Fruit fly (Drosophila melanogaster) whole organism, wandering third instar larva: ENCODE measurements around the gene alpha-Man-IIb.

ENCODE experiments used
- Abd-B ChIP-seq: fragments of >200 bp; optimal IDR thresholded peaks from 2 replicates; lab custom pipeline; 2017; ENCODE audit warnings: missing biosample characterization, missing genetic modification characterization
- CG9705 ChIP-seq: fragments of 200-800 bp; sonication (Bioruptor generic); optimal IDR thresholded peaks from 2 replicates; lab custom pipeline; 2018; ENCODE audit warnings: missing biosample characterization, mild to moderate bottlenecking, missing genetic modification characterization
- CrebA ChIP-seq: fragments of 200-800 bp; sonication (Bioruptor generic); optimal IDR thresholded peaks from 2 replicates; lab custom pipeline; 2016; ENCODE audit warnings: missing biosample characterization, mild to moderate bottlenecking, missing genetic modification characterization, borderline replicate concordance
- Dfd ChIP-seq: fragments of >200 bp; optimal IDR thresholded peaks from 2 replicates; lab custom pipeline; 2017; ENCODE audit warnings: missing biosample characterization, missing genetic modification characterization
- Dif ChIP-seq: fragments of 200-275, 200-300 bp; sonication (Bioruptor generic); optimal IDR thresholded peaks from 2 replicates; lab custom pipeline; 2018; ENCODE audit warnings: missing biosample characterization, missing genetic modification characterization; ENCODE audit not compliant: partially characterized antibody
- GATAd ChIP-seq: sonication (Bioruptor generic); optimal IDR thresholded peaks from 2 replicates; lab custom pipeline; 2016; ENCODE audit warnings: missing biosample characterization, missing genetic modification characterization
- HLH106 ChIP-seq: fragments of 200-800 bp; optimal IDR thresholded peaks from 3 replicates; lab custom pipeline; 2019; ENCODE audit warnings: missing biosample characterization, mild to moderate bottlenecking, missing genetic modification characterization, moderate library complexity
- Hnf4 ChIP-seq: fragments of 200-800 bp; sonication (Bioruptor generic); optimal IDR thresholded peaks from 2 replicates; lab custom pipeline; 2016; ENCODE audit warnings: missing biosample characterization, mild to moderate bottlenecking, missing genetic modification characterization
- Hr83 ChIP-seq: fragments of 200-300 bp; sonication (Bioruptor generic); optimal IDR thresholded peaks from 2 replicates; lab custom pipeline; 2016; ENCODE audit warnings: missing biosample characterization, mild to moderate bottlenecking, missing genetic modification characterization, moderate library complexity; ENCODE audit not compliant: poor library complexity, severe bottlenecking
- Jra ChIP-seq: sonication (Bioruptor generic); optimal IDR thresholded peaks from 2 replicates; lab custom pipeline; 2016; ENCODE audit warnings: missing biosample characterization, missing genetic modification characterization
- Mio ChIP-seq: sonication (Bioruptor generic); optimal IDR thresholded peaks from 2 replicates; lab custom pipeline; 2016; ENCODE audit warnings: missing biosample characterization, missing genetic modification characterization
- Myc ChIP-seq: fragments of >200 bp; optimal IDR thresholded peaks from 2 replicates; lab custom pipeline; 2017
- Rel ChIP-seq, 2 experiments: fragments of 200-800 bp; sonication (Bioruptor generic) in 1 of 2; optimal IDR thresholded peaks; 2 replicates in 1 of 2; 3 replicates in 1 of 2; lab custom pipeline; 2016 to 2019; ENCODE audit warnings: mild to moderate bottlenecking in 2 of 2, missing biosample characterization in 2 of 2, missing genetic modification characterization in 2 of 2, moderate library complexity in 1 of 2
- Sp1 ChIP-seq: fragments of 200-800 bp; sonication (Bioruptor generic); optimal IDR thresholded peaks from 3 replicates; lab custom pipeline; 2019; ENCODE audit warnings: missing biosample characterization, mild to moderate bottlenecking, missing genetic modification characterization, moderate library complexity
- Vsx2 ChIP-seq: fragments of 200-300, 225-300 bp; sonication (Bioruptor generic); optimal IDR thresholded peaks from 2 replicates; lab custom pipeline; 2018; ENCODE audit warnings: missing biosample characterization, missing genetic modification characterization; ENCODE audit not compliant: partially characterized antibody
- br ChIP-seq: fragments of 200-800 bp; sonication (Bioruptor generic); optimal IDR thresholded peaks from 2 replicates; lab custom pipeline; 2016; ENCODE audit warnings: missing biosample characterization, missing genetic modification characterization
- brk ChIP-seq: fragments of 200-800 bp; sonication (Bioruptor generic); optimal IDR thresholded peaks from 2 replicates; lab custom pipeline; 2016; ENCODE audit warnings: missing biosample characterization, mild to moderate bottlenecking, missing genetic modification characterization
- dl ChIP-seq, 2 experiments: fragments of 175-275, 200-275 bp in 1 of 2; fragments of 200-275 bp in 1 of 2; sonication (Bioruptor generic); optimal IDR thresholded peaks; lab custom pipeline; 2018; ENCODE audit warnings: mild to moderate bottlenecking in 2 of 2, missing biosample characterization in 2 of 2, missing genetic modification characterization in 2 of 2, moderate library complexity in 2 of 2; ENCODE audit not compliant: partially characterized antibody in 2 of 2, insufficient read depth in 1 of 2
- dmrt93B ChIP-seq: fragments of 200-800 bp; sonication (Bioruptor generic); optimal IDR thresholded peaks from 2 replicates; lab custom pipeline; 2018; ENCODE audit warnings: missing biosample characterization, mild to moderate bottlenecking, missing genetic modification characterization
- dsf ChIP-seq: sonication (Bioruptor generic); optimal IDR thresholded peaks from 2 replicates; lab custom pipeline; 2016; ENCODE audit warnings: missing biosample characterization, missing genetic modification characterization, borderline replicate concordance
- ey ChIP-seq: fragments of 200-800 bp; sonication (Bioruptor generic); optimal IDR thresholded peaks from 2 replicates; lab custom pipeline; 2016; ENCODE audit warnings: missing biosample characterization, missing genetic modification characterization
- foxo ChIP-seq, 2 experiments: fragments of 200-800 bp; sonication (Bioruptor generic); optimal IDR thresholded peaks; 2 replicates in 1 of 2; 3 replicates in 1 of 2; lab custom pipeline; 2016 to 2017; ENCODE audit warnings: missing biosample characterization in 2 of 2, missing genetic modification characterization in 2 of 2
- fru ChIP-seq: fragments of 200-800 bp; sonication (Bioruptor generic); optimal IDR thresholded peaks from 3 replicates; lab custom pipeline; 2016; ENCODE audit warnings: missing biosample characterization, mild to moderate bottlenecking, missing genetic modification characterization
- h ChIP-seq: fragments of 200-800 bp; sonication (Bioruptor generic); optimal IDR thresholded peaks from 3 replicates; lab custom pipeline; 2016; ENCODE audit warnings: missing biosample characterization, mild to moderate bottlenecking, missing genetic modification characterization
- jim ChIP-seq: fragments of 175-275, 200-325 bp; sonication (Bioruptor generic); optimal IDR thresholded peaks from 2 replicates; lab custom pipeline; 2016; ENCODE audit warnings: missing biosample characterization, mild to moderate bottlenecking, missing genetic modification characterization
- lola ChIP-seq: fragments of >200 bp; optimal IDR thresholded peaks from 2 replicates; lab custom pipeline; 2017; ENCODE audit warnings: missing biosample characterization, missing genetic modification characterization
- pan ChIP-seq: fragments of >200 bp; optimal IDR thresholded peaks from 2 replicates; lab custom pipeline; 2017
- rgr ChIP-seq: fragments of 200-800 bp; sonication (Bioruptor generic); optimal IDR thresholded peaks from 3 replicates; lab custom pipeline; 2016; ENCODE audit warnings: missing biosample characterization, mild to moderate bottlenecking, missing genetic modification characterization
- sage ChIP-seq: fragments of 200-800 bp; sonication (Bioruptor generic); optimal IDR thresholded peaks from 2 replicates; lab custom pipeline; 2016; ENCODE audit warnings: missing biosample characterization, mild to moderate bottlenecking, missing genetic modification characterization
- sv ChIP-seq: fragments of 200-800 bp; sonication (Bioruptor generic); optimal IDR thresholded peaks from 3 replicates; lab custom pipeline; 2016; ENCODE audit warnings: missing biosample characterization, missing genetic modification characterization
- tai ChIP-seq: sonication (Bioruptor generic); optimal IDR thresholded peaks from 2 replicates; lab custom pipeline; 2016; ENCODE audit warnings: missing biosample characterization, missing genetic modification characterization
- usp ChIP-seq: fragments of >200 bp; optimal IDR thresholded peaks from 2 replicates; lab custom pipeline; 2017; ENCODE audit warnings: missing biosample characterization, missing genetic modification characterization
- woc ChIP-seq: sonication (Bioruptor generic); optimal IDR thresholded peaks from 2 replicates; lab custom pipeline; 2016; ENCODE audit warnings: missing biosample characterization, mild to moderate bottlenecking, missing genetic modification characterization

The alpha-Man-IIb gene

DNA sequence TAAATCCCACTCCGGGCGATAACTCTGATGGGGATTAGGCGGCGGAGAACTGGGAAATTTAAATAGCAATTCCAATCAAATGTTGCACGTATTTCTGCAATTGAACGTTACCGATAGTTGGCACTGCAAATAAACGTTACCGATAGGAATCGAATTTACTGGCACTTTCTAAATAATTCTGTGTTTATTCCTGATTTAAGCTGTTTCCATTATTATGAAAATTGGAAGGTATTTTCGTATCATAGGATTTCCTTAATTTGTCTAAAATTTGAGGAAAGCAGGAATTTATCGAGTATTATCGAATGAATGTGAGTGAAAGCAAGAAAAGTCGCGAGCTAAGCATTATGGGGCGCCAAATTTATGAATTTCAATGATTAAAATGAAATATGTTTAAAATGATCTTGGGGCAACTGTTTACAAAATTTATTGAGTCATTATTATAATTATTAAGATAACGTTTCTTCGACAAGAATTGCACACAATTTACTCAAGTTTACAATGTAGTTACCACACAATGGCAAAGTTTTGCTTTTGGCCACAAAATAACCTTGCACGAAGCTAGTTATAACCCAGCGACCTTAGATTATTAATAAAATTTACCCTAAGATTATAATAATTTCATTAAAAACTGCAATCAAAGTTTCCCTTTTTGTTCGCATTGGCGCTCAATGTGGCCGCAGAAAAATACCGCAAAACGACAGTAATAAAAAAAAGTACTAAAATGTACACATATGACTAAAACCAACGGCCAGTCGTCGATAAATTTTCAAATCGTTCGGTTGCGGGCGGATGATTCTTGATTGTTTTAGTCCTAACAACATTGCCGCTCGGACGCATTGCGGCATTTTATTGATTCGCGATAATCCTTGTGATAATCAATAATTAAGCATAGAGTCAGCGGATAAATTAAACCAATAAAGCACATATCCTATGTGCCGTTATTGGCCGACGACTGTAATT, at the start of gene alpha-Man-IIb:
TSS of gene alpha-Man-IIb (plus strand) at position 747 of the 960 bp plus-strand sequence.
- TF ChIP-seq Dif (GFP tag; lab: Kevin White, UChicago) = peak; percentile 5
- TF ChIP-seq Rel (GFP tag; optimal IDR thresholded peaks at IDR 0.05; lab: Kevin White, UChicago) = no peak
- peak; percentile 25 for TF ChIP-seq Rel (tag; optimal IDR thresholded peaks at IDR 0.05; lab: Kevin White, UChicago)
- no peak for TF ChIP-seq dmrt93B (GFP tag; lab: Kevin White, UChicago)
- TF ChIP-seq Hr83 (GFP tag; lab: Kevin White, UChicago) = peak; percentile 41
- TF ChIP-seq rgr (GFP tag; lab: Kevin White, UChicago) = peak; percentile 25
- peak; percentile 10 for TF ChIP-seq h
- TF ChIP-seq HLH106 (tag; lab: Kevin White, UChicago) = peak; percentile 19
- peak; percentile 54 for TF ChIP-seq fru (GFP tag; lab: Kevin White, UChicago)
- TF ChIP-seq Sp1 = peak; percentile 8
- TF ChIP-seq ey = no peak

DNA sequence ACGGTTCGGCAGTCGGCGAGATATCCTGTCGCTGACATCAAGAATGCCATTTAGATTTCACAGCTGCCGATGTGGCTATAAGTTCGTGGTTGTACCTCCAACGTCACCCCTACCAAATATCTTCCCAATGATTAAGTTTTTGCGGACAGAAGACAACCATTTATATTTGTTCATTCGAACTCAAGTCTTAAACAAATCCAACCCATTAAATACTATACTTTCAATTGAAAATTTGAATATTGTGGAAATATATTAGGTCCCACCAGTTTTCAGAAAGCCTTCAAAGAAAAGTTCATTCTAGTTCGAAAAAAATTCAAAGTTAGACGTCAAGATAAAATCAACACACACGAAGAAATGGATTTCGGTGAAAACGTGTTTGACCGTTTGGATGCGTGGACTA, 41.2 kb upstream of the alpha-Man-IIb start, which contains the start of gene CG12784:
TSS of gene CG12784 (plus strand) at position 301 of the 400 bp plus-strand sequence.
- no peak for TF ChIP-seq Vsx2 (GFP tag; lab: Kevin White, UChicago)
- no peak for TF ChIP-seq jim (GFP tag; lab: Kevin White, UChicago)
- no peak for TF ChIP-seq tai (GFP tag; lab: Kevin White, UChicago)
- no peak for TF ChIP-seq br (GFP tag; lab: Kevin White, UChicago)
- TF ChIP-seq fru (GFP tag; lab: Kevin White, UChicago) = no peak
- no peak for TF ChIP-seq h
- no peak for TF ChIP-seq sage (GFP tag; lab: Kevin White, UChicago)
- TF ChIP-seq, all 38 proteins: peak for 0

DNA sequence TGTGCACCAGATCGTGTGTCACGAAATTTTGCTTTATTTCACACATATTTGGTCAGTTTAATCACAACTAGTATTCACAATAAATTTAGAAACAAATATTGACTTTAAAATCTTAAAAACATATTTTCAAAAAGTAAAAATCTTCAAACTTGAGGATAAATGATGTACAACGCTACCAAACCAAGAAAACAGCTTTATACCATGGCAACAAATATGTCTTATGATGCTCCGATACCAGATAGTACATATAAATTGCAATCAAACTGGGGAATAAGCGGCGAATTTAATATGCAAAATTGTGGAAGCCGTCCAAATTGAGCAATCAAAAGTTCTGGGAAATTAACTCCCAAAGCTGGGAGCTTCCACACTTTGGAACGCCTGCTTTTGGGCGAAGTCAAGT, 36.7 kb upstream of the alpha-Man-IIb start, which contains the start of gene CG5623:
TSS of gene CG5623 (minus strand) at position 101 of the 400 bp plus-strand sequence.
- TF ChIP-seq Abd-B = no peak
- TF ChIP-seq pan (lab: Kevin White, UChicago) = no peak
- no peak for TF ChIP-seq ey
- TF ChIP-seq tai (GFP tag; lab: Kevin White, UChicago) = no peak
- TF ChIP-seq sage (GFP tag; lab: Kevin White, UChicago) = no peak
- no peak for TF ChIP-seq Mio (GFP tag; lab: Kevin White, UChicago)
- no peak for TF ChIP-seq Hnf4 (GFP tag; lab: Kevin White, UChicago)
- no peak for TF ChIP-seq lola (GFP tag; lab: Kevin White, UChicago)
- TF ChIP-seq Hr83 (GFP tag; lab: Kevin White, UChicago) = no peak
- TF ChIP-seq CrebA = no peak
- no peak for TF ChIP-seq usp
- TF ChIP-seq dl (GFP tag; optimal IDR thresholded peaks at IDR 0.05; lab: Kevin White, UChicago; ENCODE audit: insufficient read depth in 1 of 2, partially characterized antibody in 2 of 2) = no peak
- no peak for TF ChIP-seq dsf
- TF ChIP-seq GATAd (GFP tag; lab: Kevin White, UChicago) = no peak
- TF ChIP-seq Jra (GFP tag; lab: Kevin White, UChicago) = no peak
- TF ChIP-seq rgr (GFP tag; lab: Kevin White, UChicago) = no peak
- no peak for TF ChIP-seq br (GFP tag; lab: Kevin White, UChicago)
- no peak for TF ChIP-seq foxo (GFP tag; optimal IDR thresholded peaks at IDR 0.05; lab: Kevin White, UChicago)
- TF ChIP-seq Rel (GFP tag; optimal IDR thresholded peaks at IDR 0.05; lab: Kevin White, UChicago) = no peak
- TF ChIP-seq Rel (tag; optimal IDR thresholded peaks at IDR 0.05; lab: Kevin White, UChicago) = no peak

DNA sequence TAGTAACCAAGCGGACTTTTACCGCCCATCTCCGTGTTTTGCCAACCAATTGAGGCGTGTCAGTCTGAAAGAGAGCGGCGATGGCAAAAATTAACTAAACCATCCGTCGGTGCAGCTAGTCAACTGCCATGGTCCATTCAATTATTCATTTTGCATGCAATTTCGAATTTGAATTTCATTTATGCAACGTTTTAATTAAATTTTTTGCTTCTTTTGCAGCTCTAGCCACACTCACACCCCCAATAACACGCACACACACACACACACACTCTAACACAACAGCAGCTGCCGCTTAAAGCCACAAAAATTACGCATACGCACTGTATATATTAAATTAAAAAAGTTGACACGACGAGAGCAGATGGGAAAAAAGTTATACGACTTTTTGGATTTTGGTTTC, 35.1 kb upstream of the alpha-Man-IIb start:
- peak; percentile 51 for TF ChIP-seq Dfd
- TF ChIP-seq Abd-B = no peak

DNA sequence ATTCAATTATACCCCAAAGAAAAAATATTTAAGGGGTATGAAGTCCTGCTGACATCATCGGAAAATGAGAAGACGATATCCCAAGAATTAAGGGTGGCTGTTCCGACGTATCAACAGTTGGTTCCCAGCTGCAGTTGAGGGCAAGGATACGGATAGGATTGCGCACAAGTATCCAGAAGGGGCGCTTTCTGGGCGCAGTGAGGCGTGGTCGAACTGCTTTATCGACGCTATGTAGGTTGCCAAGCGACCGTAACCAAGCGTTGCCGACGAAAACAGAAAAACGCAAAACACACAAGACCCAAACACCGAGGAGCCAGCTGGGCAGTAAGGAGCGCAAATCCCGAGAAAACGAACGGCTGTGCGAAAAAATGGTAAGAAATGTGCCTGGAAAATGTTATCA, 29.9 kb upstream of the alpha-Man-IIb start, which contains the start of gene Ttc26:
TSS of gene Ttc26 (plus strand) at position 289 of the 400 bp plus-strand sequence.
- TF ChIP-seq brk (GFP tag; lab: Kevin White, UChicago) (no peak), sv (GFP tag; lab: Kevin White, UChicago) (no peak), woc (GFP tag; lab: Kevin White, UChicago) (no peak), HLH106 (tag; lab: Kevin White, UChicago) (no peak), Myc (lab: Kevin White, UChicago) (no peak), CG9705 (no peak), Jra (GFP tag; lab: Kevin White, UChicago) (no peak), CrebA (no peak)
- TF ChIP-seq, all 38 proteins: peak for 0
